Worm (Caenorhabditis elegans) whole organism, midembryonic: Measurements from ENCODE around the gene ZK355.2.

Source experiments
- T22C8.4 ChIP-seq: fragments of 200-800 bp; sonication (Bioruptor generic); IDR thresholded peaks from 2 replicates; pipeline ENCODE4 v1.3.6; 2022; ENCODE audit warnings: missing genetic modification characterization, missing compliant biosample characterization
- cog-1 ChIP-seq: sonication (generic microtip); optimal IDR thresholded peaks from 2 replicates; lab custom pipeline; 2016; ENCODE audit warnings: missing genetic modification characterization, missing compliant biosample characterization
- flt-1 ChIP-seq: fragments of 200-800 bp; sonication (Bioruptor generic); IDR thresholded peaks from 2 replicates; pipeline ENCODE4 v1.3.6; 2022; ENCODE audit warnings: missing genetic modification characterization, missing compliant biosample characterization
- klf-2 ChIP-seq: fragments of 200-800 bp; sonication (Bioruptor generic); conservative IDR thresholded peaks from 2 replicates; pipeline ENCODE4 v1.3.6; 2022; ENCODE audit warnings: missing genetic modification reagents, missing genetic modification characterization, missing compliant biosample characterization
- med-1 ChIP-seq: sonication (generic microtip); optimal IDR thresholded peaks from 2 replicates; lab custom pipeline; 2017; ENCODE audit warnings: missing genetic modification characterization, mild to moderate bottlenecking, missing compliant biosample characterization, antibody characterized with exemption, missing genetic modification reagents; ENCODE audit not compliant: insufficient read depth
- ref-1 ChIP-seq: fragments of 200-800 bp; sonication (Bioruptor generic); conservative IDR thresholded peaks from 2 replicates; pipeline ENCODE4 v1.3.6; 2022; ENCODE audit warnings: missing genetic modification reagents, missing genetic modification characterization, missing compliant biosample characterization
- tab-1 ChIP-seq: fragments of 200-800 bp; sonication (Bioruptor generic); IDR thresholded peaks from 2 replicates; pipeline ENCODE4 v1.3.6; 2022; ENCODE audit warnings: missing genetic modification characterization, missing compliant biosample characterization
- ztf-23 ChIP-seq: fragments of 200-800 bp; sonication (Bioruptor generic); IDR thresholded peaks from 2 replicates; pipeline ENCODE4 v1.3.6; 2022; ENCODE audit warnings: missing genetic modification reagents, missing genetic modification characterization, missing compliant biosample characterization
- ztf-29 ChIP-seq: fragments of 200-800 bp; sonication (Bioruptor generic); IDR thresholded peaks from 2 replicates; pipeline ENCODE4 v1.3.6; 2022; ENCODE audit warnings: missing genetic modification reagents, missing genetic modification characterization, missing compliant biosample characterization

ZK355.2 gene

DNA sequence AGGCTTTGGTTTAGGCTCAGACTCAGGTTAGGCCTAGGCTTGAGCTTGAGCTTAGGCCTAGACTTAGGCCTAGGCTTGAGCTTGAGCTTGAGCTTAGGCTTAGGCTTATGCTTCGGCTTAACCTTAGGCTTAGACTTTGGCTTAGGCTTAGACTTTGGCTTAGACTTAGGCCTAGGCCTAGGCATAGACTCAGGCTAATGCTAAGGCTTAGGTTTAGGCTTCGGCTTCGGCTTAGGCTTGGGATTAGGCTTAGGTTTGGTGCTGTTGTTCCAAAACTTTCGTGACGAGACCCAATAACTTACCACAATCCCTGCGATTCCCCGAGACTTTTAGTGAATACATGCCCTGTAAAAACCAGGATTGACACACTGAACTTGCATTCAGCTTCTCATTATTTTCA is 16.0 kb downstream of the ZK355.2 start:
- no peak for TF ChIP-seq med-1
- no peak for TF ChIP-seq klf-2
- no peak for TF ChIP-seq ztf-29
- TF ChIP-seq ref-1 = no peak
- TF ChIP-seq flt-1 (GFP tag; lab: Robert Waterston, UW) = no peak
- no peak for TF ChIP-seq cog-1 (tag; lab: Kevin White, UChicago)
- TF ChIP-seq T22C8.4 = no peak
- TF ChIP-seq tab-1 (GFP tag; lab: Robert Waterston, UW) = no peak
- no peak for TF ChIP-seq ztf-23 (GFP tag; lab: Robert Waterston, UW)

ce11 chrII:2940747-2941146 is 17.0 kb downstream of the ZK355.2 start, which contains the start of gene irld-66:
Gene irld-66, minus strand, starts transcription at chrII:2940847.
- TF ChIP-seq med-1 (no peak), tab-1 (GFP tag; lab: Robert Waterston, UW) (no peak), ref-1 (no peak), cog-1 (tag; lab: Kevin White, UChicago) (no peak), T22C8.4 (no peak), klf-2 (no peak), ztf-29 (no peak), flt-1 (GFP tag; lab: Robert Waterston, UW) (no peak), ztf-23 (GFP tag; lab: Robert Waterston, UW) (no peak)

DNA sequence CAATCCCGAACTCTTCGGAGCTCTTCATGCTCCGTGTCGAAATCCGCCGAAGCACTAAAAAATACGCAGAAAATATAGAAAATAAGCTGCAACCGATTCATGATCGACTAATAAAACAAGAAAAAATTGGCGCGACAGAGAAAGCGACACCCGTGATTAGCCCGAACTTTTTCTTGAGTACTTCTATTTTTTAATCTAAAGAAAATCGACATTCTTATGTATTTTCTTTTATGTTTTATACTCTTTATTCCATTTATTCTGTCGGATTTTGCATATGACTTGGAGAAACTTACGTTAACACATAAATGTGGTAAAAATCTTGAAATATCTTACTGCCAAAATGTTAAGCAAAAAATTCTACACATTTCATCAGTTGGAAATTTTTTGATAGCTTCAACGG is 20.2 kb downstream of the ZK355.2 start, which contains the start of the genes irld-50 and irld-49:
Gene irld-50, minus strand, starts transcription at position 101 of the 400 bp plus-strand sequence.
Gene irld-49, plus strand, starts transcription at position 211 of the 400 bp plus-strand sequence.
- TF ChIP-seq ztf-29 = no peak
- no peak for TF ChIP-seq klf-2
- no peak for TF ChIP-seq med-1
- TF ChIP-seq flt-1 (GFP tag; lab: Robert Waterston, UW) = no peak
- no peak for TF ChIP-seq ref-1
- no peak for TF ChIP-seq ztf-23 (GFP tag; lab: Robert Waterston, UW)
- TF ChIP-seq cog-1 (tag; lab: Kevin White, UChicago) = no peak
- no peak for TF ChIP-seq tab-1 (GFP tag; lab: Robert Waterston, UW)
- TF ChIP-seq T22C8.4 = no peak

ce11 chrII:2946438-2946837 is 22.7 kb downstream of the ZK355.2 start, which contains the start of gene srw-79:
Gene srw-79, plus strand, starts transcription at chrII:2946738.
- TF ChIP-seq ztf-23 (GFP tag; lab: Robert Waterston, UW) (no peak), ref-1 (no peak), cog-1 (tag; lab: Kevin White, UChicago) (no peak), med-1 (no peak), flt-1 (GFP tag; lab: Robert Waterston, UW) (no peak), klf-2 (no peak), tab-1 (GFP tag; lab: Robert Waterston, UW) (no peak), T22C8.4 (no peak), ztf-29 (no peak)

DNA sequence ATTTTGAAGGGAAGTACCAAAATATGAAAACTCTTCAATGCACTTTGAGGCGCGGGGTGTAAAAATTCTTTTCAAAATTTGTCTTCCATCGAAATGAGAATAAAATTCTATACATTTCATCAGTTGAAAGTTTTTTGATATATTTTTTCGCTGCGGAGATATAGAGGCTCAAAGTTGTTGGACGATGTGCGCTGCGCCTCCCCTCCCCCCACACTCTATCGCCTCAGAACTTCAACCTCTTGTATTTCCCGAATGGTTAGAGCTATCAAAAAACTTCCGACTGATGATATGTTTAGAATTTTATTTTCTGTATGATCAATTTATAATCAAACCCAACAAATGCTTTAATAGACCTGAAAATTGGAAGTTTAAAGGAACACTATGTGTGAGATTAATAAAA is 24.9 kb downstream of the ZK355.2 start:
- TF ChIP-seq flt-1 (GFP tag; lab: Robert Waterston, UW) = no peak
- TF ChIP-seq T22C8.4 = no peak

- TF ChIP-seq T22C8.4 (no peak), cog-1 (tag; lab: Kevin White, UChicago) (no peak), flt-1 (GFP tag; lab: Robert Waterston, UW) (no peak), tab-1 (GFP tag; lab: Robert Waterston, UW) (no peak), ztf-29 (no peak), ref-1 (no peak), klf-2 (no peak), med-1 (no peak), ztf-23 (GFP tag; lab: Robert Waterston, UW) (no peak)
These were observed 28.9 kb downstream of the ZK355.2 start, which contains the start of gene irld-51 for ce11 chrII:2952629-2953028. Gene irld-51, minus strand, starts transcription at chrII:2952729.

DNA sequence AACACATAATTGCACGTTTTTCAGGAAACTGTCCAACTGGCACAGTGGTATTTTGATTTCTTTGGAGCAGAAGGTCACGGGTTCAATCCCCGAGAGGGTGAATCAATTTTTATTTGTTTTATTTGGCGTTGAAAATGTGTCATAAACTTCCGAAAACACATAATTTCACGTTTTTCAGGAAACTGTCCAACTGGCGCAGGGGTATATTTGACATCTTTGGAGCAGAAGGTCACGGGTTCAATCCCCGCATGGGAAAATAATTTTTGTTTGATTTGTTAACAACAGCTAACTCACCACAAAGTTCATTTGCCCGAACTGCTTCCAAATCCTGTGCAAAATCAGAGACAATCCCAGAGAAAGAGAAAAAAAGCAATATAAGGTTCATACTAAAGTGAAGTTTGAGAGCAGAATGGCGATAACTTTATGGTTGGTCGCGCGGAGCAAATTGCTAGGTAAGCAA is 32.0 kb downstream of the ZK355.2 start, which contains the start of gene irld-48:
Gene irld-48, plus strand, starts transcription at position 410 of the 460 bp plus-strand sequence.
- TF ChIP-seq ztf-23 (GFP tag; lab: Robert Waterston, UW) (no peak), klf-2 (no peak), ztf-29 (no peak), tab-1 (GFP tag; lab: Robert Waterston, UW) (no peak), flt-1 (GFP tag; lab: Robert Waterston, UW) (no peak), ref-1 (no peak), cog-1 (tag; lab: Kevin White, UChicago) (no peak), T22C8.4 (no peak), med-1 (no peak)

DNA sequence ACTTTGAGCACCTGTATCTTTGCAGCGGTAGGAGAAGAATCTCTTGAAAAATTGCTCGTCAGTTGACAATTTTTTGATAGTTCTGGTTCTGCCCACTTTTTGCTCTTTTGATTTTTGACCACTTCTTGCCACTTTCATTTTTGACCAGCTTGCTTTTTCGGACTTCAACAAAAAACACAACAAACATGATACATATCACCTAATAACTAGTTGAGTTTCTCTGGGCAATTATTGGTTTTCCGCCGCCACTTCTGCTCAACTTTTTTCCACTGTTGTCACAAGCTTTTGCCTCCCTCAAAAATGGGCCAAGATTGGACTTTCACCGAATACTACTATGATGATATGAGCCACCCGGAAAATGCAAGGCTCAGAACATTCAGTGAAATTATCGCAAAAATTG is 34.6 kb downstream of the ZK355.2 start, which contains the start of gene srw-60:
Gene srw-60, plus strand, starts transcription at position 301 of the 400 bp plus-strand sequence.
- TF ChIP-seq flt-1 (GFP tag; lab: Robert Waterston, UW) (no peak), T22C8.4 (no peak), klf-2 (no peak), ref-1 (no peak), ztf-29 (no peak), med-1 (no peak), cog-1 (tag; lab: Kevin White, UChicago) (no peak), ztf-23 (GFP tag; lab: Robert Waterston, UW) (no peak), tab-1 (GFP tag; lab: Robert Waterston, UW) (no peak)

DNA sequence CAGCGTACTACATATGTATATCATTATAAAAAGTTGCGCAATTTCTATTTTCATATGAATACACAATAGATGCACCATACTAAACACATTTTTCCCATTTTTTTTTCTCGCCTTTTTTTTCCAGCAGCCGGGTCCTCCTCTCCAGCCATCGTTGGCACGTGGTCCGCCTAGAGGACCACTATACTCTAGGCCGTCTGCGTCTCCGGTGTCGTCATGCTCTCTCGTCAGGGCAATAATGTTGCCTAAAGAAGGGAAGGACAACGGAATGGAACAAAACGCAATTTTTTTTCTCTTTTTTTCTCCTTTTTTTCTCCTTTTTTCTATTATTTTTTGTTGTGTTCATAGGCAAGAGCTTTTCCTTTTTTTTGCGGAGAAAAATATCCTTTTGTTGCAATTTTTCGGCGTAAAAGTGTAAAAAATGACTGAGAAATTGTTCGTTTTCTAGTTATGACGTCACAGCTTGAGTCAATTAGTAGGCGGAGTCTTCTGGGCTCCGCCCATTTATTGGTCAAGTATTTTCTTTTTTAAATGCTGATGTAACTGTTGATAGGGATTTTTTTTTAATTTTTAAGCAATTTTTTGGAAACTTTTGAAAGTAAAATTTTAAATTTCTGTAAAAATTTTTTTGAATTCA is 38.9 kb downstream of the ZK355.2 start:
- no peak for TF ChIP-seq med-1
- no peak for TF ChIP-seq tab-1 (GFP tag; lab: Robert Waterston, UW)
- TF ChIP-seq flt-1 (GFP tag; lab: Robert Waterston, UW) = no peak
- TF ChIP-seq klf-2 = no peak
- no peak for TF ChIP-seq cog-1 (tag; lab: Kevin White, UChicago)
- no peak for TF ChIP-seq ztf-29
- no peak for TF ChIP-seq ztf-23 (GFP tag; lab: Robert Waterston, UW)
- no peak for TF ChIP-seq ref-1
- TF ChIP-seq T22C8.4 = no peak

DNA sequence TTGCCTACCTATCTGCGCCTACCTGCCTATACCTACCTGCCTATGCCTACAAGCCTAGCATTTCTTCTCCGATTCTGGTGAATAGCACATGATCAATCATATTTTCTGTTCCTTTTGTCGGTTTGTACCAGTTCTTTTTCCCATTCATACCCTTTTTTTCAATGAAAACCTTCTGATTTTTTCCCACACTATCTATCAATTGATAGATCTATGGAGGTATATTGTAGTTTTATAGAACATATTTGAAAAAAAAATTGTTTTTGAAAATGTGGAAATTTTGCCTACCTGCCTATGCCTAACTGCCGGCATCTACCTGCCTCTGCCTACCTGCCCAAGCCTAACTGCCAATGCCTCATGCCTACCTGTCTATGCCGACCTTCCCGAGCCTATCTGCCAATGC is 39.9 kb downstream of the ZK355.2 start:
- TF ChIP-seq med-1 (no peak), klf-2 (no peak), ztf-23 (GFP tag; lab: Robert Waterston, UW) (no peak), tab-1 (GFP tag; lab: Robert Waterston, UW) (no peak), ref-1 (no peak), T22C8.4 (no peak), ztf-29 (no peak), cog-1 (tag; lab: Kevin White, UChicago) (no peak), flt-1 (GFP tag; lab: Robert Waterston, UW) (no peak)
